Fruit fly (Drosophila melanogaster) S2 (cell line): Measurements from ENCODE around the gene Ir75c.

ENCODE experiments used
- CG8478 ChIP-seq: fragments of >200 bp; optimal IDR thresholded peaks from 2 replicates; lab custom pipeline; 2018
- CTCF ChIP-seq, 2 experiments: fragments of >200 bp; optimal IDR thresholded peaks; 2 replicates each; lab custom pipeline; 2018

DNA sequence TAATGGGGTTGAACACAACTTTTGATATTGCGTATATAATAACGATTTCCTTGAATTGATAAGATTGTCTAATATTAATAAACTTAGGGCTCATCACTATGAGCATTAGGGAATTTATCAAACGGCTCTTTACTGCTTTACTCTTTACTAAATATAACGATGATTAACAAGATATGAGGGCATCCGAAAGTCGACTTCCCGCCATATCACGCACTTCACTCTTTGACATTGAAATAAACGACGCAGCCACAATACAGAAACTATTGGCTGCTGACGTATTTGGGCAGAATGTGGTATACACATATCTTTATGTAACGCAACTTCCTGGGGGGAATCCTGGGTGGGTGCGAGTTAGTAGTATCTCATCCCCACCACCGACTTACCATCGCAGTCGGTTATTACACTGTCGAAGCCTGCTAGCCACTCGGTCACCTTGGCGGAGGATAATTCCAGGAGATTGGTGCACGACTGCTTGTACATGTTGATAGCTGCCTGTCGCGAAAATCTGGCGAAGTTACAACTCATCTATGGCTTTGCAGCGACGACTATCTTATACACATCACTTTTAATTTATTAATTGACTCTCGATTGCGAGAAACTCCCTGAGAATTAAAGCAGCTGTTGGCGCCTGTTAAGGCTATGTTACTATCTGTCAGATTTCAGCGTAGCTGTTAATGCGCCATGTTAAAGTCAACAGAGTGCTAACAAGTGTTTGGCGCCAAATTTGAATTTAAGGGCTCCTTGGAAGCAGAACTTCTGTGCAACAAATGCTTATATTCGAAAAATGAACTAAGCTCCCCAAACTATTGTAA, 20.5 kb upstream of the Ir75c start, which contains the start of gene CG5567:
- TF ChIP-seq CG8478 (lab: Kevin White, UChicago) (no peak), CTCF (optimal IDR thresholded peaks at IDR 0.05; lab: Kevin White, UChicago) (no peak)
